Worm (Caenorhabditis elegans) whole organism, midembryonic: ENCODE data around the gene sss-1.

Experiments
- T22C8.4 ChIP-seq: fragments of 200-800 bp; sonication (Bioruptor generic); IDR thresholded peaks from 2 replicates; pipeline ENCODE4 v1.3.6; 2022; ENCODE audit warnings: missing genetic modification characterization, missing compliant biosample characterization
- cog-1 ChIP-seq: sonication (generic microtip); optimal IDR thresholded peaks from 2 replicates; lab custom pipeline; 2016; ENCODE audit warnings: missing genetic modification characterization, missing compliant biosample characterization
- flt-1 ChIP-seq: fragments of 200-800 bp; sonication (Bioruptor generic); IDR thresholded peaks from 2 replicates; pipeline ENCODE4 v1.3.6; 2022; ENCODE audit warnings: missing genetic modification characterization, missing compliant biosample characterization
- klf-2 ChIP-seq: fragments of 200-800 bp; sonication (Bioruptor generic); conservative IDR thresholded peaks from 2 replicates; pipeline ENCODE4 v1.3.6; 2022; ENCODE audit warnings: missing genetic modification reagents, missing genetic modification characterization, missing compliant biosample characterization
- med-1 ChIP-seq: sonication (generic microtip); optimal IDR thresholded peaks from 2 replicates; lab custom pipeline; 2017; ENCODE audit warnings: missing genetic modification characterization, mild to moderate bottlenecking, missing compliant biosample characterization, antibody characterized with exemption, missing genetic modification reagents; ENCODE audit not compliant: insufficient read depth
- ref-1 ChIP-seq: fragments of 200-800 bp; sonication (Bioruptor generic); conservative IDR thresholded peaks from 2 replicates; pipeline ENCODE4 v1.3.6; 2022; ENCODE audit warnings: missing genetic modification reagents, missing genetic modification characterization, missing compliant biosample characterization
- tab-1 ChIP-seq: fragments of 200-800 bp; sonication (Bioruptor generic); IDR thresholded peaks from 2 replicates; pipeline ENCODE4 v1.3.6; 2022; ENCODE audit warnings: missing genetic modification characterization, missing compliant biosample characterization
- ztf-29 ChIP-seq: fragments of 200-800 bp; sonication (Bioruptor generic); IDR thresholded peaks from 2 replicates; pipeline ENCODE4 v1.3.6; 2022; ENCODE audit warnings: missing genetic modification reagents, missing genetic modification characterization, missing compliant biosample characterization

DNA sequence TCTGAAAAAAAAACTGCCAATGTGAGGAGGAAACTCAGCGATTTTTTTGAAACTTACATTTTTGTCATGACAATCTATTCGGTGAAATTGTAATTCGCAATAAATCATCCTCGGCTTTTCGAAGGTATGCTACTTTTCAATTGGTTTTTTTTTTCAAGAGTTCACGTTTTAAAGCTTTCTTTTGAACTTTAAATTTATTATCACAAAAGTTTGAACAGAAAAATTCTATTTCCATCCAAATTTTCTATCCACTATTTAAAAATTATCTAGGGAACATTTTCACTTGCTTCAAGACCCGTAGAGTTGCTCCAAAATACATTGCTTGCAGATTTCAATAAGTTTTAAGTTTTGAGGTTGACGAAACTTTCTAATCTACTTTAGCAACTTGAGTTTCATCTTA, 47.0 kb downstream of the sss-1 start, which contains the start of gene K07F5.6:
- TF ChIP-seq flt-1 (GFP tag; lab: Robert Waterston, UW) (no peak), tab-1 (GFP tag; lab: Robert Waterston, UW) (no peak), klf-2 (no peak), cog-1 (tag; lab: Kevin White, UChicago) (no peak), ztf-29 (no peak), med-1 (no peak), T22C8.4 (GFP tag; lab: Robert Waterston, UW) (no peak), ref-1 (GFP tag; lab: Robert Waterston, UW) (no peak)
